In the genomic region with DNA sequence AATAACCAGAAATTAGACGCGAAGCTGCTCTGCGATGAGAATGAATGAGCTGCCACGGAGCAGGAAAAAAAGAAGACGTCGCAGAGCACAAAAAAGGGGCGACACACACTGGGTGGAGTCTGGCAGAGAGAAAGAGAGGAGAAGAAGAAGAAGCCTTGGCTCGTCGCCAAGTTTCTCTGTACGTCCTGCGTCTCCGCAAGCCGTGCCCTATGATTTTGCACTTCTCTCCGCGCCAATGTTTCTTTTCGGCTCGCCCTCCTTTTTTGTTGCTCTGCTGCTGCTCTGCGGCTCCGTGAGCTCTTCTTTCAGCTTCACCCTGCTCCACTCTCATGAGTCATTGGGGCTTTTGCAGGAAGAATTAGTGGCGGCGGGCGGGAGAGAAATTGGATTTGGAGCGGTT, we compare ENCODE assay signal across 8 worm cellular contexts.
A peak's percentile ranks its signal among the peaks of the same experiment; 100 is the strongest.
TF ChIP-seq lines count a peak whose summit lies in the region.

hlh-30 (minus strand) TSS at position 69 of the 400 bp plus-strand sequence.

TF ChIP-seq in whole organism, L1 larva, 84 proteins besides CTCF, POLR2A, EP300 and RAD21 (continues in another document):
- TF ChIP-seq efl-3 (GFP tag; optimal IDR thresholded peaks at IDR 0.05; lab: Kevin White, UChicago) (no peak), swsn-7 (tag; optimal IDR thresholded peaks at IDR 0.05; lab: Kevin White, UChicago) (peak; percentile 49), rnt-1 (tag; optimal IDR thresholded peaks at IDR 0.05; lab: Kevin White, UChicago) (no peak), lin-35 (GFP tag; optimal IDR thresholded peaks at IDR 0.05; lab: Kevin White, UChicago) (peak in 1 of 2 experiments; percentile 63), nhr-71 (tag; optimal IDR thresholded peaks at IDR 0.05; lab: Kevin White, UChicago) (peak; percentile 71), isw-1 (GFP tag; IDR thresholded peaks at IDR 0.05; lab: Robert Waterston, UW) (peak; percentile 43; the same call in 1 of the 2 replicates), mef-2 (tag; optimal IDR thresholded peaks at IDR 0.05; lab: Kevin White, UChicago) (peak; percentile 15), tlp-1 (tag; optimal IDR thresholded peaks at IDR 0.05; lab: Kevin White, UChicago) (no peak), C04F5.9 (tag; optimal IDR thresholded peaks at IDR 0.05; lab: Kevin White, UChicago) (no peak), unc-86 (tag; optimal IDR thresholded peaks at IDR 0.05; lab: Kevin White, UChicago) (peak; percentile 69)

TF ChIP-seq in whole organism, L2 larva, 48 proteins besides CTCF, POLR2A, EP300 and RAD21 (continues in another document):
- TF ChIP-seq R02D3.7 (tag; optimal IDR thresholded peaks at IDR 0.05; lab: Kevin White, UChicago) (no peak), C34F6.9 (tag; optimal IDR thresholded peaks at IDR 0.05; lab: Kevin White, UChicago) (peak; percentile 73), nhr-10 (tag; optimal IDR thresholded peaks at IDR 0.05; lab: Kevin White, UChicago) (no peak), skn-1 (tag; optimal IDR thresholded peaks at IDR 0.05; lab: Kevin White, UChicago) (no peak), unc-62 (GFP tag; optimal IDR thresholded peaks at IDR 0.05; lab: Kevin White, UChicago) (no peak), nhr-237 (tag; optimal IDR thresholded peaks at IDR 0.05; lab: Kevin White, UChicago) (no peak), lin-11 (tag; optimal IDR thresholded peaks at IDR 0.05; lab: Kevin White, UChicago) (peak; percentile 63), nhr-21 (tag; optimal IDR thresholded peaks at IDR 0.05; lab: Kevin White, UChicago) (no peak), nhr-12 (tag; optimal IDR thresholded peaks at IDR 0.05; lab: Kevin White, UChicago) (no peak), gmeb-1 (tag; optimal IDR thresholded peaks at IDR 0.05; lab: Kevin White, UChicago) (no peak), mbf-1 (tag; optimal IDR thresholded peaks at IDR 0.05; lab: Kevin White, UChicago) (no peak), lin-39 (tag; optimal IDR thresholded peaks at IDR 0.05; lab: Kevin White, UChicago) (no peak)

TF ChIP-seq in whole organism, L3 larva, 47 proteins besides CTCF, POLR2A, EP300 and RAD21 (continues in another document):
- TF ChIP-seq lin-39 (tag; optimal IDR thresholded peaks at IDR 0.05; lab: Kevin White, UChicago) (peak; percentile 79), nhr-237 (tag; optimal IDR thresholded peaks at IDR 0.05; lab: Kevin White, UChicago) (no peak), mml-1 (tag; optimal IDR thresholded peaks at IDR 0.05; lab: Kevin White, UChicago) (no peak), lin-15B (tag; optimal IDR thresholded peaks at IDR 0.05; lab: Kevin White, UChicago) (peak; percentile 41), nhr-23 (tag; optimal IDR thresholded peaks at IDR 0.05; lab: Kevin White, UChicago) (no peak), mdl-1 (tag; optimal IDR thresholded peaks at IDR 0.05; lab: Kevin White, UChicago) (no peak), ztf-11 (tag; optimal IDR thresholded peaks at IDR 0.05; lab: Kevin White, UChicago) (no peak), zag-1 (tag; optimal IDR thresholded peaks at IDR 0.05; lab: Kevin White, UChicago) (no peak), nhr-12 (tag; optimal IDR thresholded peaks at IDR 0.05; lab: Kevin White, UChicago) (no peak), nhr-77 (tag; optimal IDR thresholded peaks at IDR 0.05; lab: Kevin White, UChicago) (no peak), daf-12 (tag; optimal IDR thresholded peaks at IDR 0.05; lab: Kevin White, UChicago) (no peak), nhr-76 (tag; optimal IDR thresholded peaks at IDR 0.05; lab: Kevin White, UChicago) (no peak)

TF ChIP-seq in whole organism, L4 larva, 104 proteins besides CTCF, POLR2A, EP300 and RAD21 (continues in another document):
- no peak for TF ChIP-seq Y105C5A.15 (GFP tag; IDR thresholded peaks at IDR 0.05; lab: Robert Waterston, UW)
- 0 out of 2 replicates have a peak, but pooled peaks have one; percentile 25 for TF ChIP-seq lim-7 (GFP tag; IDR thresholded peaks at IDR 0.05; lab: Robert Waterston, UW)
- TF ChIP-seq jun-1 (tag; optimal IDR thresholded peaks at IDR 0.05; lab: Kevin White, UChicago): no peak
- no peak for TF ChIP-seq pqm-1 (tag; optimal IDR thresholded peaks at IDR 0.05; lab: Kevin White, UChicago)
- no peak for TF ChIP-seq lin-13 (GFP tag; optimal IDR thresholded peaks at IDR 0.05; lab: Kevin White, UChicago)
- no peak for TF ChIP-seq nhr-77 (tag; optimal IDR thresholded peaks at IDR 0.05; lab: Kevin White, UChicago)
- no peak for TF ChIP-seq T20F7.1 (GFP tag; optimal IDR thresholded peaks at IDR 0.05; lab: Kevin White, UChicago)
- peak; percentile 30 for TF ChIP-seq fkh-10 (GFP tag; optimal IDR thresholded peaks at IDR 0.05; lab: Kevin White, UChicago)
- TF ChIP-seq nhr-28 (tag; optimal IDR thresholded peaks at IDR 0.05; lab: Kevin White, UChicago): peak; percentile 9
- no peak for TF ChIP-seq nhr-25 (tag; optimal IDR thresholded peaks at IDR 0.05; lab: Kevin White, UChicago; ENCODE audit: borderline replicate concordance, insufficient read depth)
- no peak for TF ChIP-seq spr-1 (tag; optimal IDR thresholded peaks at IDR 0.05; lab: Kevin White, UChicago)

TF ChIP-seq in whole organism, late embryonic, 69 proteins besides CTCF, POLR2A, EP300 and RAD21:
- TF ChIP-seq ttx-3 (tag; optimal IDR thresholded peaks at IDR 0.05; lab: Kevin White, UChicago) (no peak), sdc-2 (tag; optimal IDR thresholded peaks at IDR 0.05; lab: Kevin White, UChicago) (peak; percentile 37), unc-42 (tag; optimal IDR thresholded peaks at IDR 0.05; lab: Kevin White, UChicago) (peak; percentile 87), unc-3 (GFP tag; conservative IDR thresholded peaks at IDR 0.05; lab: Robert Waterston, UW) (no peak), unc-3 (tag; optimal IDR thresholded peaks at IDR 0.05; lab: Kevin White, UChicago) (no peak), fkh-10 (GFP tag; optimal IDR thresholded peaks at IDR 0.05; lab: Kevin White, UChicago) (no peak), tbx-2 (tag; optimal IDR thresholded peaks at IDR 0.05; lab: Kevin White, UChicago) (peak; percentile 40), ceh-18 (tag; optimal IDR thresholded peaks at IDR 0.05; lab: Kevin White, UChicago) (peak; percentile 52), dve-1 (tag; optimal IDR thresholded peaks at IDR 0.05; lab: Kevin White, UChicago) (no peak), pat-9 (tag; optimal IDR thresholded peaks at IDR 0.05; lab: Kevin White, UChicago) (no peak), ceh-31 (tag; optimal IDR thresholded peaks at IDR 0.05; lab: Kevin White, UChicago) (peak; percentile 70), ceh-14 (tag; optimal IDR thresholded peaks at IDR 0.05; lab: Kevin White, UChicago) (peak; percentile 42)

TF ChIP-seq in whole organism, midembryonic, 9 proteins besides CTCF, POLR2A, EP300 and RAD21:
- TF ChIP-seq flt-1 (GFP tag; IDR thresholded peaks at IDR 0.05; lab: Robert Waterston, UW) (0 out of 2 replicates have a peak, but pooled peaks have one; percentile 16), ztf-23 (GFP tag; IDR thresholded peaks at IDR 0.05; lab: Robert Waterston, UW) (no peak)

TF ChIP-seq in whole organism, mixed stage, embryonic, 35 proteins besides CTCF, POLR2A, EP300 and RAD21:
- TF ChIP-seq mab-5 (tag; optimal IDR thresholded peaks at IDR 0.05; lab: Kevin White, UChicago) (no peak), ces-1 (GFP tag; optimal IDR thresholded peaks at IDR 0.05; lab: Kevin White, UChicago) (peak; percentile 55), unc-120 (tag; optimal IDR thresholded peaks at IDR 0.05; lab: Kevin White, UChicago; ENCODE audit: poor library complexity, severe bottlenecking) (peak; percentile 9)
TF ChIP-seq in whole organism, mixed stage, embryonic: peak in this region for 2.

TF ChIP-seq in whole organism, young adult, 124 proteins besides CTCF, POLR2A, EP300 and RAD21 (continues in another document):
- TF ChIP-seq cebp-2 (GFP tag; IDR thresholded peaks at IDR 0.05; lab: Robert Waterston, UW): no peak
- TF ChIP-seq attf-3 (GFP tag; conservative IDR thresholded peaks at IDR 0.05; lab: Robert Waterston, UW): peak; percentile 8; the same call in 1 of the 2 replicates
- no peak for TF ChIP-seq nfya-2 (GFP tag; IDR thresholded peaks at IDR 0.05; lab: Robert Waterston, UW)
- no peak for TF ChIP-seq bed-1 (GFP tag; IDR thresholded peaks at IDR 0.05; lab: Robert Waterston, UW)
- TF ChIP-seq ztf-6 (GFP tag; IDR thresholded peaks at IDR 0.05; lab: Robert Waterston, UW): no peak
- no peak for TF ChIP-seq Y53F4B.3 (GFP tag; IDR thresholded peaks at IDR 0.05; lab: Robert Waterston, UW)
- no peak for TF ChIP-seq egl-18 (GFP tag; IDR thresholded peaks at IDR 0.05; lab: Robert Waterston, UW)
- TF ChIP-seq T26A5.8 (tag; optimal IDR thresholded peaks at IDR 0.05; lab: Kevin White, UChicago): no peak
- TF ChIP-seq K11D2.4 (GFP tag; IDR thresholded peaks at IDR 0.05; lab: Robert Waterston, UW): no peak
- no peak for TF ChIP-seq Y79H2A.3 (GFP tag; conservative IDR thresholded peaks at IDR 0.05; lab: Robert Waterston, UW)
- no peak for TF ChIP-seq zim-3 (tag; optimal IDR thresholded peaks at IDR 0.05; lab: Kevin White, UChicago)
- no peak for TF ChIP-seq dpff-1 (tag; optimal IDR thresholded peaks at IDR 0.05; lab: Kevin White, UChicago)
- TF ChIP-seq T07F8.4 (tag; optimal IDR thresholded peaks at IDR 0.05; lab: Kevin White, UChicago): no peak
- peak in 1 of 3 experiments; percentile 56 for TF ChIP-seq lin-35 (GFP tag; optimal IDR thresholded peaks at IDR 0.05; lab: Kevin White, UChicago)
- TF ChIP-seq egrh-3 (GFP tag; IDR thresholded peaks at IDR 0.05; lab: Robert Waterston, UW): peak; percentile 61
- TF ChIP-seq madf-10 (tag; optimal IDR thresholded peaks at IDR 0.05; lab: Kevin White, UChicago): no peak
- TF ChIP-seq repo-1 (tag; optimal IDR thresholded peaks at IDR 0.05; lab: Kevin White, UChicago): no peak
- TF ChIP-seq nhr-80 (tag; optimal IDR thresholded peaks at IDR 0.05; lab: Kevin White, UChicago): peak; percentile 36
- TF ChIP-seq attf-6 (GFP tag; IDR thresholded peaks at IDR 0.05; lab: Robert Waterston, UW): no peak
- no peak for TF ChIP-seq let-526 (GFP tag; IDR thresholded peaks at IDR 0.05; lab: Robert Waterston, UW)
- TF ChIP-seq pha-4 (tag; optimal IDR thresholded peaks at IDR 0.05; lab: Kevin White, UChicago): no peak
- no peak for TF ChIP-seq rpc-1 (optimal IDR thresholded peaks at IDR 0.05; lab: Kevin White, UChicago)
- no peak for TF ChIP-seq rpc-1 (tag; optimal IDR thresholded peaks at IDR 0.05; lab: Kevin White, UChicago)
- no peak for TF ChIP-seq F22D6.2 (tag; optimal IDR thresholded peaks at IDR 0.05; lab: Kevin White, UChicago)
- TF ChIP-seq bed-2 (GFP tag; IDR thresholded peaks at IDR 0.05; lab: Robert Waterston, UW): no peak
- peak; percentile 36 for TF ChIP-seq attf-5 (GFP tag; optimal IDR thresholded peaks at IDR 0.05; lab: Kevin White, UChicago)
- no peak for TF ChIP-seq B0336.3 (GFP tag; IDR thresholded peaks at IDR 0.05; lab: Robert Waterston, UW)
- TF ChIP-seq ekl-4 (GFP tag; IDR thresholded peaks at IDR 0.05; lab: Robert Waterston, UW): no peak
- TF ChIP-seq K12H6.12 (tag; optimal IDR thresholded peaks at IDR 0.05; lab: Kevin White, UChicago): peak; percentile 18
- peak; percentile 22 for TF ChIP-seq somi-1 (GFP tag; optimal IDR thresholded peaks at IDR 0.05; lab: Kevin White, UChicago)
- no peak for TF ChIP-seq F49E8.2 (tag; optimal IDR thresholded peaks at IDR 0.05; lab: Kevin White, UChicago; ENCODE audit: insufficient read depth)
